Worm (Caenorhabditis elegans) whole organism, L4/young adult: ENCODE measurements around the gene K12H4.2.

ENCODE experiments used
- W03F9.2 ChIP-seq: fragments of 150-350 bp; optimal IDR thresholded peaks from 2 replicates; lab custom pipeline; 2014; ENCODE audit warnings: missing biosample characterization, missing genetic modification characterization
- dao-5 ChIP-seq: sonication (generic microtip); optimal IDR thresholded peaks from 2 replicates; lab custom pipeline; 2016; ENCODE audit warnings: missing genotype, missing genetic modification characterization, moderate library complexity, missing compliant biosample characterization
- him-1 ChIP-seq: sonication (generic microtip); optimal IDR thresholded peaks from 2 replicates; lab custom pipeline; 2016; ENCODE audit warnings: missing genotype, missing genetic modification reagents, missing genetic modification characterization, missing compliant biosample characterization

Gene K12H4.2

DNA sequence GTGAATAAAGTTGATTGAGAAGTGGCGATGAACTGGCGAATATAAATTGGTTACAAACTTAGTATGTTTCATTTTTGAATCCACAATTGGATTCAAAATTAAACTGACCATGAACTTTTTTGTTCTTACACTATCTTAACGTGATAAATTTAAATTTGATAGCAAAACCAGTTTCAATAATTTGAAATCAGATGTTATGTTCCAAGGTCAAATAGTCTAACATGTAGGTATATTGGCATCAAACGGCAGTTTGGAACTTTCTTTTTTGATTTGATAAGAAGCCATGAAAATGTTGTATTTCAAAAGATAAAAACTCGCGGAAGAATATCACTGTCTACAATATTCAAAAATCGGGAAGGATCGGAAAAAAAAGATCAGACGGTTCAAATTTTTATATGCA is 11.5 kb upstream of the K12H4.2 start:
- TF ChIP-seq him-1 (tag; lab: Kevin White, UChicago): no peak
- TF ChIP-seq W03F9.2 (tag; lab: Kevin White, UChicago): no peak
- TF ChIP-seq dao-5 (tag; lab: Kevin White, UChicago): no peak

DNA sequence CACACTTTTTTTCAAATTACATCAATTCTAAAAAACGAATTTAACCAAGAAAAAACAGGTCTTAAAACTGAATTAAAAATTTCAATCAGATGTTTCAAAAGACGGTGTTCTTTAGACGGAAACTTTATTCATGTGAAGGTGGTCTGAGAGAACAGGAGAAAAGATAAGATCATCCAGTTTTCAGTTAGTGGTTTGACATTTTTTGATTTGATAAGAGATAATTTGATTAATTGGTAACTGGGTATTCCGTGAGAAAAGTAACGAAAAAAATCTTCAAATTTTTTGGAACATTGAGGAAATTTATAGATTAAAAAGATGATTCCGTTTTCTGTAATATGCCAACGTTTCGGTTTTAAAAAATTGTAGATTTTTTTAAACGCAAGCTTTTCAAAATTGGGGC is 11.0 kb upstream of the K12H4.2 start:
- TF ChIP-seq W03F9.2 (tag; lab: Kevin White, UChicago) (no peak), dao-5 (tag; lab: Kevin White, UChicago) (no peak), him-1 (tag; lab: Kevin White, UChicago) (no peak)

DNA sequence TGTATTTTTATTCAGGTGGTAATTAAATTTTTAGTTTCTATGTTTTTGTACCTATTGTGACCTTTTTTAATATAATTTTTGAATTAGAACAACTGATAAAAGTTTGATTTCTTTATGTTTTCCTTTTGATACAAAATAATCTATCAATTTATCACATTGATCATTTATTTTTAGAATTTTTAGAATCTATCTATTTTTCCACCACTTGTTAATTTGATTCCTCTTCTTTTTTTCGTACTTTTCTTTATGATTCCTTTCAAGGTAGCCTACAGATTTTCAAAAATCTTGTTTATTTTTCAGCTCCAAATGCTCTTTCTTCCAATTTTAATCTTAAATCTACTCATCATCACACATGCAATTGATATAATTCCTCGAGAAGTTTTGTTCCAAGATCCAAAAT is 9.6 kb upstream of the K12H4.2 start, which contains the start of gene dpf-6:
TSS of gene dpf-6 (plus strand) at position 301 of the 400 bp plus-strand sequence.
- TF ChIP-seq W03F9.2 (tag; lab: Kevin White, UChicago): no peak
- TF ChIP-seq dao-5 (tag; lab: Kevin White, UChicago): no peak
- TF ChIP-seq him-1 (tag; lab: Kevin White, UChicago): no peak

DNA sequence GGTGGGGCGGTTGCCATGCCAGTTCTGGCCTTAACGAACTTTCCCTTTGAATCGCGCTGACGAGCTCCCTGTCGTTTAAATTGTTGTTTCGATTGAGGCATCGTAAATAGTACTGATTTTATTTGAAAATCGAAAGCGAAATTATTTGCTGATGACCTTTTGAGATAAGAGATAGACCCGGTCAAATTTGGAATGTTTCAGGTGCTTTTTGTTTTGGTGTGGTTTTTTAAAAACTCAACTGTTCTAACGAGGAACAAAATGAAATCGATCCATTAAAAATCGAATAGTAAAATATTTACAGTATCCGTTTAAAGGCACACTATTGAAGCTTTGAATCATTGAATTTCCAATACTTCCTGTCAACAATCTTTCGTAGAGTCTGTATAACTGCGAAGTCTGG is 4.7 kb upstream of the K12H4.2 start, which contains the start of gene K12H4.6:
TSS of gene K12H4.6 (minus strand) at position 101 of the 400 bp plus-strand sequence.
- TF ChIP-seq W03F9.2 (tag; lab: Kevin White, UChicago) (no peak), dao-5 (tag; lab: Kevin White, UChicago) (no peak), him-1 (tag; lab: Kevin White, UChicago) (no peak)

DNA sequence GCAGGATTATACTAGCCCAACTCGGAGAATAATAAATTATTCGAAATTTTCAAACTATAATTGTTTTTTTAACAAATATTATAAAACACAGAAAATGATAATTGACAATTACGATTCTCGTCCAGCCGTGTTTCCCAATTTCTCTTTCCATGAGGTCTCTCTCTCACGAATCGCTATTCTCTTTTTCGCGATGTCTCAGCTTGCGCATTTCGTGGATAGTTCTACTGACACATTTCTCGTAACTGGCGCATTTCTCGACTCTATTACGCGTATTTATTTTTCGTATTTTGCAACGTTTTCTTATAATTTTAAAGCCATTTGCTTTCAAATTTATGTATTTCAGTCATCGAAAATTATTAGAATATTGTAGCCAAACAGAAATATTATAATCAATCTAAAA is 3.7 kb upstream of the K12H4.2 start:
- peak; percentile 98 for TF ChIP-seq W03F9.2 (tag; lab: Kevin White, UChicago)
- peak; percentile 97 for TF ChIP-seq him-1 (tag; lab: Kevin White, UChicago)
- TF ChIP-seq dao-5 (tag; lab: Kevin White, UChicago): peak; percentile 65

DNA sequence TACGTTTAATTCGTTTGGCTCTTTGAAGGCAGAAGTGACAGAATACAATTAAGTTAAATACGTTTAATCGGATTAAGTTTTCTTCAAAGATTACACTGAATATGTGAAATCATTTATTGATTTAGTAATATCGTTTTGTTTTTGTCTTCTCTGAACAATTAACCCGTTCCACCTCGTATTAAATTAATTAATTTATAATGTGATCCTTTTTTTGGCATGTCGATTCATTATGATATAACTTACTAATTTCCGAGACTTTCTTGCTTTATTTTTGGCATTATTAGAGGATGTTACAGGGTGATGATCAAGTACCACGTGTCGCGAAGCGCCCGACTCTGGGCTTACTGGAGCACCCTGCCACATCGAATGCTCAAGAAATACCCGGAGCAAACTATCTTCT is 3.3 kb upstream of the K12H4.2 start, which contains the start of gene K12H4.5:
TSS of gene K12H4.5 (plus strand) at position 301 of the 400 bp plus-strand sequence.
- TF ChIP-seq W03F9.2 (tag; lab: Kevin White, UChicago) (no peak), dao-5 (tag; lab: Kevin White, UChicago) (no peak), him-1 (tag; lab: Kevin White, UChicago) (no peak)

DNA sequence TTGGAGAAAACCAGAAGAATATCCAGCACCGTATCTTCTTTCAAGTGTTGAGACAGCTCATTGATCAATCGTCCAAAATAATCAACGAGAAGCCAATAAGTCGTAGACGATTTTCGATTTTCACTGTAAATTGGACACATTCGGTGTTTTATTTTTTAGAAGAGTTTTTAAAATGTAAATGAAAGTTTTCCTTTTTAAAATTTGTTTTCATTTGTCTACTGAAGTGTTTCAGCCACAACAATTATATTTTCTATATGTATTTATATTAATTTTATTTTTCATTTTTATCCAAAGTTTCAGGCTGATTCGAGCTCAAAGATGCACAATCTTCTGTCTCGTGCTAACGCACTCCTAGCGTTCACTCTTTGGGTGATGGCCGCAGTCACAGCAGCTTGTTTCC is 2.8 kb upstream of the K12H4.2 start, which contains the start of gene spcs-3:
TSS of gene spcs-3 (plus strand) at position 301 of the 400 bp plus-strand sequence.
- no peak for TF ChIP-seq dao-5 (tag; lab: Kevin White, UChicago)
- TF ChIP-seq him-1 (tag; lab: Kevin White, UChicago): no peak
- TF ChIP-seq W03F9.2 (tag; lab: Kevin White, UChicago): no peak

DNA sequence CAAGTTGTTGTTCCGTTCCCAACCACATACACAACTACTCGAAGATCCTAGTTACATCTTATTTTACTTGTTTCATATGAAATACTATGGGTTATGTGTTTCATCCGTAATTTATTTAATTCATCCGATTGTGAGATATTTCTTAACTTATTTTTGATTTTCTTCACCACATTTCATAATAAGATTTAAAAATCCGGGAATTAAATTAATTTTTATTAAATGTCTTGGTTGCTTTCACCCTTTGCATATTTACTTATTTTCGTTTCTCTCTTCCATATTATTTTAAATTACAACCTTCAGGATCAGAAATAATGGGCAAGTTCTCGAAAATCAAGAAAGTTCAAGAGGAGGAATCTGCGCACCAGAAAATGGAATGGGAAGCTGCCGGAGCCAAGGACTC is 1.8 kb upstream of the K12H4.2 start, which contains the start of gene K12H4.3:
TSS of gene K12H4.3 (plus strand) at position 301 of the 400 bp plus-strand sequence.
- TF ChIP-seq dao-5 (tag; lab: Kevin White, UChicago): no peak
- no peak for TF ChIP-seq him-1 (tag; lab: Kevin White, UChicago)
- TF ChIP-seq W03F9.2 (tag; lab: Kevin White, UChicago): no peak

DNA sequence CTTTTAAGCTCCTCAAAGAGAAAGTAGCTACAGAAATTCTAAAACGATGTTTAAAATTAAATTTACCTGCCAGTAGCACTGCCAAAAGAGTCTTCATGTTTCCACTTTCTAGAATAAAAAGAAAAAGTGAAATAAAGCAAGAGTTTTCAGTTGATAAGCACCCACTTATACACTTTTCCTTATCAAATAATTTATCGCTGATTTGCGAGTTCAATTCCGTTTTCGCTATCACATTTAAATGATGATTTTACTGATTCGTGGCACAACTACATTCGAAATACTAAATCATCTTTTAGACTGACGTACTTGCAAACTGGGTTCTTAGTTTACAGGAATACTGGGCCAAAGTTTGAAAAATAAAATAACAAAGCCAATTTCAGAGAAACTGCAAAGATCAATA is 3.4 kb downstream of the K12H4.2 start, which contains the start of gene K12H4.7:
TSS of gene K12H4.7 (minus strand) at position 138 of the 400 bp plus-strand sequence.
- TF ChIP-seq dao-5 (tag; lab: Kevin White, UChicago) (no peak), W03F9.2 (tag; lab: Kevin White, UChicago) (no peak), him-1 (tag; lab: Kevin White, UChicago) (no peak)

DNA sequence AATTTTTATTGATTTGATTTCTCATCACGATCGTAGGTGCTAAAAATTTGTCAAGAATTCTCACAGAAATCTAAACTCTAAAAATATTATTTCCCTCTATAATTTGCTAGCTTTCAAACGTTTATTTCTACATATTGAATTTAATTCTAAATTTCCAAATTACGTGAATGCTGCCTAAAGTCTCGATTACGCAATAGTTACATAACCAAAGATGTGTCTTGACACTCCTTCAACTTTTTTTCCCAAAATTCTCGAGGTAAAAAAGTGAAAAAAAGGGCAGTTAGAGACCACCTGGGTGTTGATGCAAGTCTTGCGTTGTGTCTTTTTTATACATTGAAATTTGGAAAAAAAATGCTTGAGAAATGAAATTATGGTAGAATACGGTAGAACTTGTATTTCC is 4.3 kb downstream of the K12H4.2 start:
- TF ChIP-seq W03F9.2 (tag; lab: Kevin White, UChicago): no peak
- no peak for TF ChIP-seq him-1 (tag; lab: Kevin White, UChicago)
- TF ChIP-seq dao-5 (tag; lab: Kevin White, UChicago): no peak

DNA sequence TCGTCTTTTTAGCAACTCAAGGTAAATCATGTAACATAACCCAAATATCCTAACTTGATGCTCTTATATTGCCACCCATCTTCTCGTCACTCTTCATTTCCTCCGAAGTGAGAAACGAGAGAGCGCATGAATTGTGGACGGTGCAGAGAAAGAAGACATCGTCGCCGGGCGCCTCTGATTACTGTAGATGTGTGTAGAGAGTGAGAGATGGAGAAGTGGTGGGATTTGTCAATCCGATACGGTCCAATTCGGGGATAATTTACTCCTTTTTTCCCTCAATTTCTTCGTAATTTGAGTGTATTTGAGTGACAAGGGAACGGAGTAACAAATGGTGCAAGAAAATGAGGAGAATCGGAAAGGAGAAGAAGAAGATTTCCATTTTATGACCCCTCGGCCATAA is 13.6 kb downstream of the K12H4.2 start:
- TF ChIP-seq dao-5 (tag; lab: Kevin White, UChicago) (no peak), W03F9.2 (tag; lab: Kevin White, UChicago) (no peak), him-1 (tag; lab: Kevin White, UChicago) (no peak)

DNA sequence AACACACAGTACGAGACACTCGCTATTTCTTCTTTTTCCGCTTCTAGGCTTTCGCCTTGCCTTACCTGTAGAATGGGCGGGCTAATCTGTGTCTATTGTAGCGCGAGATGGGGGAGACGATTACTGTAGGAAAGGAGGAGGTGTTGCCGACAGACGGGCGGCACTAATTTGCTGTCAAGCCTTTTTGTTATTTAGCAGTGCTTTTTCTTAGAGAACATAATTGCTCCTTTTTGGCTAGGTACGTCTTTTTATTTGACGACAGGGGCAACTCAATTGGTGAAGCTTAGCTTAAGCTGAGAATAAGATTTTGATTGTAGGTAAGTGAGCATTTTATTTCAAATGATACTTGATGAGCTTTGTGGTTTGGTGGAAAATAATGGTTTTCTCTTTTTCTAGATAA is 16.1 kb downstream of the K12H4.2 start:
- no peak for TF ChIP-seq dao-5 (tag; lab: Kevin White, UChicago)
- no peak for TF ChIP-seq him-1 (tag; lab: Kevin White, UChicago)
- no peak for TF ChIP-seq W03F9.2 (tag; lab: Kevin White, UChicago)

DNA sequence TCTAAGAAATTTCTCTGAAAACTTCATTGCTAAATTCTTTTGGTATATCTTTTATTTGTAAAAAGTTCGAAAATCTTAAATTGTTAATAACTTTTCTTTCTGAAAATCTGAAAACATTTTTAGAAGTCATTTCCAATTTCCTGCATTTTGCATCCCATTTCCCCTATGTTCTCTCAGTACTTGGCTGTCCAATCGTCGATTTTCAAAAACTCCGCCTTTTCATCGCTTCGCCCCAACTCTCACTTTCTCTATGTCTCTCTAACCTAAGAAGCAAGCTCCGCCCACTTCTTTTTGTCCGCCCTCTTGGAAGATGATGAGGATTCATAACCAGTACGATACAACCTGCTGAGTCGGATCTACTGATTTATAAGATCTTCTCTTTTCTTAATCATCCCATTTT is 17.6 kb downstream of the K12H4.2 start:
- no peak for TF ChIP-seq dao-5 (tag; lab: Kevin White, UChicago)
- TF ChIP-seq W03F9.2 (tag; lab: Kevin White, UChicago): no peak
- TF ChIP-seq him-1 (tag; lab: Kevin White, UChicago): no peak

DNA sequence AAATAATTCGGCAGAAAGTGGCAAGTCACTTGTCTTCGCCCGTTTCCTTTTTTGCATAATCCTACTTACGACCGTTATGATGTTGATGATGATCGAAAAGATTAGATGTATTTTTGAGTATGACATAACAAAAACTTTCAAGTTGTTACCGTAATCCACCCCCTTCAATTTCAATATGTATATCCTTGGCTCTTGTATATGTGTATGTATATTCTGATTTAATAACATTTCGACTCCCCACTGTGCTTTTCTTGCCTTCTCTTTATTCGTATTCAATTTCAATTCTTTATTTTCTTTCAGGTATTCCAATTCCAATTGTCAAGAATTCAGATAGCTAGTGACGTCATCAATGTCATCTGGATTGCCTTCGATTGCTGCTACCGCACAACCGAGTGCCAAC is 19.5 kb downstream of the K12H4.2 start, which contains the start of gene pros-1:
TSS of gene pros-1 (plus strand) at position 301 of the 400 bp plus-strand sequence.
- TF ChIP-seq dao-5 (tag; lab: Kevin White, UChicago): no peak
- no peak for TF ChIP-seq him-1 (tag; lab: Kevin White, UChicago)
- TF ChIP-seq W03F9.2 (tag; lab: Kevin White, UChicago): no peak
